Fruit fly (Drosophila melanogaster) whole organism, embryonic: Measurements from ENCODE around the gene TwdlQ.

Source experiments
- Bgb ChIP-seq: fragments of 200-800 bp; sonication (Bioruptor generic); IDR thresholded peaks from 2 replicates; pipeline ENCODE4 v1.3.6; 2022; ENCODE audit warnings: missing biosample characterization, missing genetic modification characterization; ENCODE audit not compliant: partially characterized antibody
- CG11456 ChIP-seq: fragments of 200-800 bp; sonication (Bioruptor generic); IDR thresholded peaks from 3 replicates; pipeline ENCODE4 v1.3.6; 2022; ENCODE audit warnings: missing biosample characterization, missing genetic modification characterization
- CG11504 ChIP-seq: fragments of 200-800 bp; sonication (Bioruptor generic); optimal IDR thresholded peaks from 3 replicates; lab custom pipeline; 2019; ENCODE audit warnings: missing biosample characterization, mild to moderate bottlenecking, missing genetic modification characterization, moderate library complexity
- CG11560 ChIP-seq: fragments of 200-800 bp; sonication (Bioruptor generic); IDR thresholded peaks from 3 replicates; pipeline ENCODE4 v1.3.6; 2022; ENCODE audit warnings: missing biosample characterization, missing genetic modification characterization
- CG12769 ChIP-seq: fragments of 200-800 bp; sonication (Bioruptor generic); optimal IDR thresholded peaks from 2 replicates; lab custom pipeline; 2019; ENCODE audit warnings: missing biosample characterization, mild to moderate bottlenecking, missing genetic modification characterization, moderate library complexity
- CG14667 ChIP-seq: fragments of 200-800 bp; sonication (Bioruptor generic); IDR thresholded peaks from 2 replicates; pipeline ENCODE4 v1.3.6; 2022; ENCODE audit warnings: missing biosample characterization, missing genetic modification characterization
- CG15514 ChIP-seq: fragments of 200-800 bp; sonication (Bioruptor generic); optimal IDR thresholded peaks from 3 replicates; lab custom pipeline; 2017; ENCODE audit warnings: missing biosample characterization, missing genetic modification characterization, mild to moderate bottlenecking, moderate library complexity, missing genetic modification reagents
- CG18011 ChIP-seq: fragments of 200-800 bp; sonication (Bioruptor generic); optimal IDR thresholded peaks from 2 replicates; lab custom pipeline; 2017; ENCODE audit warnings: missing biosample characterization, missing genetic modification characterization, mild to moderate bottlenecking, moderate library complexity, missing genotype
- CG2120 ChIP-seq: fragments of 200-800 bp; sonication (Bioruptor generic); optimal IDR thresholded peaks from 3 replicates; lab custom pipeline; 2016; ENCODE audit warnings: missing biosample characterization, missing genetic modification characterization
- CG2875 ChIP-seq: fragments of 200-800 bp; sonication (Bioruptor generic); optimal IDR thresholded peaks from 2 replicates; lab custom pipeline; 2017; ENCODE audit warnings: missing biosample characterization, mild to moderate bottlenecking, missing genetic modification characterization, missing genetic modification reagents
- CG30020 ChIP-seq: fragments of 200-800 bp; optimal IDR thresholded peaks from 2 replicates; lab custom pipeline; 2019; ENCODE audit warnings: missing biosample characterization, mild to moderate bottlenecking, missing genetic modification characterization, moderate library complexity
- CG4360 ChIP-seq: fragments of 200-800 bp; sonication (Bioruptor generic); IDR thresholded peaks from 2 replicates; pipeline ENCODE4 v1.3.6; 2022; ENCODE audit warnings: missing biosample characterization, missing genetic modification characterization
- CG5180 ChIP-seq: fragments of 200-800 bp; sonication (Bioruptor generic); optimal IDR thresholded peaks from 3 replicates; lab custom pipeline; 2017; ENCODE audit warnings: missing biosample characterization, missing genetic modification characterization, mild to moderate bottlenecking, moderate library complexity, missing genetic modification reagents
- CG6813 ChIP-seq: fragments of 200-800 bp; sonication (Bioruptor generic); optimal IDR thresholded peaks from 2 replicates; lab custom pipeline; 2017; ENCODE audit warnings: missing biosample characterization, missing genetic modification characterization, mild to moderate bottlenecking, moderate library complexity, missing genetic modification reagents
- CG6854 ChIP-seq: fragments of 200-800 bp; sonication (Bioruptor generic); optimal IDR thresholded peaks from 3 replicates; lab custom pipeline; 2017; ENCODE audit warnings: missing biosample characterization, mild to moderate bottlenecking, missing genetic modification characterization
- CG7839 ChIP-seq: fragments of 200-800 bp; sonication (Bioruptor generic); optimal IDR thresholded peaks from 3 replicates; lab custom pipeline; 2018; ENCODE audit warnings: missing biosample characterization, mild to moderate bottlenecking, missing genetic modification characterization, moderate library complexity
- CG8478 ChIP-seq: fragments of >200 bp; optimal IDR thresholded peaks from 2 replicates; lab custom pipeline; 2018
- CG9727 ChIP-seq: fragments of 200-800 bp; sonication (Bioruptor generic); optimal IDR thresholded peaks from 3 replicates; lab custom pipeline; 2017; ENCODE audit warnings: missing biosample characterization, mild to moderate bottlenecking, missing genetic modification characterization
- D19A ChIP-seq: fragments of 200-800 bp; optimal IDR thresholded peaks from 3 replicates; lab custom pipeline; 2019; ENCODE audit warnings: missing biosample characterization, mild to moderate bottlenecking, missing genetic modification characterization, moderate library complexity
- Dfd ChIP-seq, 2 experiments: fragments of >200 bp; optimal IDR thresholded peaks; 2 replicates each; lab custom pipeline; 2017; ENCODE audit warnings: missing biosample characterization in 2 of 2, missing genetic modification characterization in 2 of 2
- Dll ChIP-seq: fragments of 200-800 bp; sonication (Bioruptor generic); IDR thresholded peaks from 4 replicates; pipeline ENCODE4 v1.3.6; 2022; ENCODE audit warnings: missing biosample characterization, missing genetic modification characterization; ENCODE audit not compliant: partially characterized antibody
- E2f1 ChIP-seq: fragments of 200-800 bp; sonication (Bioruptor generic); IDR thresholded peaks from 2 replicates; pipeline ENCODE4 v1.3.6; 2022; ENCODE audit warnings: missing biosample characterization, missing genetic modification characterization
- Hey ChIP-seq: fragments of 200-800 bp; sonication (Bioruptor generic); optimal IDR thresholded peaks from 3 replicates; lab custom pipeline; 2018; ENCODE audit warnings: missing biosample characterization, mild to moderate bottlenecking, missing genetic modification characterization
- MBD-R2 ChIP-seq: fragments of 200-800 bp; sonication (Bioruptor generic); IDR thresholded peaks from 2 replicates; pipeline ENCODE4 v1.3.6; 2022; ENCODE audit warnings: missing biosample characterization, missing genetic modification characterization
- MESR4 ChIP-seq: fragments of 200-800 bp; sonication (Bioruptor generic); optimal IDR thresholded peaks from 2 replicates; lab custom pipeline; 2018; ENCODE audit warnings: missing biosample characterization, mild to moderate bottlenecking, missing genetic modification characterization, moderate library complexity
- Mad ChIP-seq: fragments of 200-800 bp; sonication (Bioruptor generic); optimal IDR thresholded peaks from 2 replicates; lab custom pipeline; 2016; ENCODE audit warnings: missing biosample characterization, missing genetic modification characterization
- NFAT ChIP-seq: fragments of 200-800 bp; sonication (Bioruptor generic); IDR thresholded peaks from 2 replicates; pipeline ENCODE4 v1.3.6; 2022; ENCODE audit warnings: missing biosample characterization, missing genetic modification characterization
- Nf-YB ChIP-seq: fragments of 200-800 bp; sonication (Bioruptor generic); optimal IDR thresholded peaks from 3 replicates; lab custom pipeline; 2019; ENCODE audit warnings: missing biosample characterization, mild to moderate bottlenecking, missing genetic modification characterization, moderate library complexity
- Ptx1 ChIP-seq: fragments of 200-800 bp; sonication (Bioruptor generic); IDR thresholded peaks from 2 replicates; pipeline ENCODE4 v1.3.6; 2022; ENCODE audit warnings: missing biosample characterization, missing genetic modification characterization
- Ravus ChIP-seq: fragments of 200-800 bp; sonication (Bioruptor generic); IDR thresholded peaks from 2 replicates; pipeline ENCODE4 v1.3.6; 2022; ENCODE audit warnings: missing biosample characterization, missing genetic modification characterization
- Rx ChIP-seq: fragments of 200-800 bp; sonication (Bioruptor generic); IDR thresholded peaks from 2 replicates; pipeline ENCODE4 v1.3.6; 2022; ENCODE audit warnings: missing biosample characterization, missing genetic modification characterization
- ara ChIP-seq: fragments of 200-800 bp; sonication (Bioruptor generic); IDR thresholded peaks from 2 replicates; pipeline ENCODE4 v1.3.6; 2022; ENCODE audit warnings: missing biosample characterization, missing genetic modification characterization
- btn ChIP-seq: fragments of 200-800 bp; sonication (Bioruptor generic); optimal IDR thresholded peaks from 2 replicates; lab custom pipeline; 2016; ENCODE audit warnings: missing biosample characterization, missing genetic modification characterization
- chif ChIP-seq, 2 experiments: fragments of 200-800 bp; sonication (Bioruptor generic); optimal IDR thresholded peaks; 3 replicates each; lab custom pipeline; 2016; ENCODE audit warnings: missing biosample characterization in 2 of 2, missing genetic modification characterization in 2 of 2
- crc ChIP-seq: fragments of 200-800 bp; sonication (Bioruptor generic); optimal IDR thresholded peaks from 2 replicates; lab custom pipeline; 2016; ENCODE audit warnings: missing biosample characterization, missing genetic modification characterization
- danr ChIP-seq: fragments of 200-800 bp; sonication (Bioruptor generic); IDR thresholded peaks from 2 replicates; pipeline ENCODE4 v1.3.6; 2022; ENCODE audit warnings: missing biosample characterization, missing genetic modification characterization
- ems ChIP-seq: fragments of 200-800 bp; sonication (Bioruptor generic); optimal IDR thresholded peaks from 3 replicates; lab custom pipeline; 2016; ENCODE audit warnings: missing biosample characterization, missing genetic modification characterization
- gem ChIP-seq: fragments of 200-800 bp; sonication (Bioruptor generic); optimal IDR thresholded peaks from 2 replicates; lab custom pipeline; 2019; ENCODE audit warnings: missing biosample characterization, mild to moderate bottlenecking, missing genetic modification characterization, moderate library complexity
- hbn ChIP-seq: fragments of 200-800 bp; sonication (Bioruptor generic); IDR thresholded peaks from 2 replicates; pipeline ENCODE4 v1.3.6; 2022; ENCODE audit warnings: missing biosample characterization, missing genetic modification characterization; ENCODE audit not compliant: partially characterized antibody
- insv ChIP-seq, 2 experiments: fragments of 200-800 bp; sonication (Bioruptor generic); optimal IDR thresholded peaks; 3 replicates each; lab custom pipeline; 2016 to 2018; ENCODE audit warnings: missing biosample characterization in 2 of 2, missing genetic modification characterization in 2 of 2
- nerfin-1 ChIP-seq: fragments of 200-800 bp; sonication (Bioruptor generic); optimal IDR thresholded peaks from 3 replicates; lab custom pipeline; 2019; ENCODE audit warnings: missing biosample characterization, mild to moderate bottlenecking, missing genetic modification characterization, moderate library complexity
- oc ChIP-seq: fragments of 200-800 bp; sonication (Bioruptor generic); optimal IDR thresholded peaks from 2 replicates; lab custom pipeline; 2018; ENCODE audit warnings: missing biosample characterization, mild to moderate bottlenecking, missing genetic modification characterization, moderate library complexity
- salm ChIP-seq: fragments of 200-800 bp; sonication (Bioruptor generic); optimal IDR thresholded peaks from 2 replicates; lab custom pipeline; 2018; ENCODE audit warnings: missing biosample characterization, mild to moderate bottlenecking, missing genetic modification characterization
- shn ChIP-seq: fragments of 200-800 bp; sonication (Bioruptor generic); optimal IDR thresholded peaks from 3 replicates; lab custom pipeline; 2016; ENCODE audit warnings: missing biosample characterization, missing genetic modification characterization
- slou ChIP-seq: fragments of 200-800 bp; sonication (Bioruptor generic); optimal IDR thresholded peaks from 3 replicates; lab custom pipeline; 2016; ENCODE audit warnings: missing biosample characterization, missing genetic modification characterization
- sna ChIP-seq: fragments of 200-800 bp; sonication (Bioruptor generic); IDR thresholded peaks from 2 replicates; pipeline ENCODE4 v1.3.6; 2022; ENCODE audit warnings: missing biosample characterization, missing genetic modification characterization; ENCODE audit not compliant: partially characterized antibody
- ssp ChIP-seq: fragments of 200-800 bp; sonication (Bioruptor generic); IDR thresholded peaks from 2 replicates; pipeline ENCODE4 v1.3.6; 2022; ENCODE audit warnings: missing biosample characterization, missing genetic modification characterization
- unpg ChIP-seq: fragments of 200-800 bp; sonication (Bioruptor generic); optimal IDR thresholded peaks from 3 replicates; lab custom pipeline; 2018; ENCODE audit warnings: missing biosample characterization, mild to moderate bottlenecking, missing genetic modification characterization, moderate library complexity
- vnd ChIP-seq: fragments of 200-800 bp; sonication (Bioruptor generic); IDR thresholded peaks from 3 replicates; pipeline ENCODE4 v1.3.6; 2022; ENCODE audit warnings: missing biosample characterization, missing genetic modification characterization; ENCODE audit not compliant: partially characterized antibody
- yki ChIP-seq: fragments of >200 bp; optimal IDR thresholded peaks from 3 replicates; lab custom pipeline; 2018
- z ChIP-seq: fragments of 200-800 bp; sonication (Bioruptor generic); IDR thresholded peaks from 3 replicates; pipeline ENCODE4 v1.3.6; 2022; ENCODE audit warnings: missing biosample characterization, missing genetic modification characterization
- zen2 ChIP-seq: fragments of 200-800 bp; sonication (Bioruptor generic); IDR thresholded peaks from 3 replicates; pipeline ENCODE4 v1.3.6; 2022; ENCODE audit warnings: missing biosample characterization, missing genetic modification characterization; ENCODE audit not compliant: partially characterized antibody

The TwdlQ gene

dm6 chr3R:26717295-26717694, 23.9 kb upstream of the TwdlQ start, which contains the start of gene CG6425 (continued):
- no peak for TF ChIP-seq Mad (GFP tag; lab: Kevin White, UChicago)
- TF ChIP-seq zen2 (GFP tag; lab: Robert Waterston, UW) = no peak
- no peak for TF ChIP-seq CG6813
- no peak for TF ChIP-seq Hey
- no peak for TF ChIP-seq oc
- TF ChIP-seq ssp (GFP tag; lab: Robert Waterston, UW) = peak; percentile 97
- no peak for TF ChIP-seq btn (GFP tag; lab: Kevin White, UChicago)
- no peak for TF ChIP-seq CG18011 (GFP tag; lab: Kevin White, UChicago)
- no peak for TF ChIP-seq D19A (tag; lab: Kevin White, UChicago)
- no peak for TF ChIP-seq Rx (GFP tag; lab: Robert Waterston, UW)
- no peak for TF ChIP-seq CG4360 (GFP tag; lab: Robert Waterston, UW)
- no peak for TF ChIP-seq Bgb
- TF ChIP-seq gem (tag; lab: Kevin White, UChicago) = no peak
- TF ChIP-seq CG6854 (GFP tag; lab: Kevin White, UChicago) = no peak
- TF ChIP-seq Nf-YB (GFP tag; lab: Kevin White, UChicago) = no peak
- TF ChIP-seq unpg = peak; percentile 15
- no peak for TF ChIP-seq CG9727 (GFP tag; lab: Kevin White, UChicago)
- no peak for TF ChIP-seq slou (GFP tag; lab: Kevin White, UChicago)
- no peak for TF ChIP-seq CG5180 (GFP tag; lab: Kevin White, UChicago)
- no peak for TF ChIP-seq shn (GFP tag; lab: Kevin White, UChicago)
- TF ChIP-seq salm = no peak
- TF ChIP-seq MBD-R2 (GFP tag; lab: Robert Waterston, UW) = peak; percentile 64
- TF ChIP-seq CG11560 = no peak
- no peak for TF ChIP-seq ara
- no peak for TF ChIP-seq z (GFP tag; lab: Robert Waterston, UW)
- no peak for TF ChIP-seq ems (GFP tag; lab: Kevin White, UChicago)
- peak; percentile 15 for TF ChIP-seq CG7839 (tag; lab: Kevin White, UChicago)
- no peak for TF ChIP-seq chif (GFP tag; optimal IDR thresholded peaks at IDR 0.05; lab: Kevin White, UChicago)
- TF ChIP-seq danr = no peak
- peak; percentile 27; the same call in 1 of the 2 replicates for TF ChIP-seq Ptx1 (GFP tag; lab: Robert Waterston, UW)
- TF ChIP-seq CG11504 (tag; lab: Kevin White, UChicago) = no peak
- no peak for TF ChIP-seq CG8478 (lab: Kevin White, UChicago)
- no peak for TF ChIP-seq E2f1 (GFP tag; lab: Robert Waterston, UW)
- TF ChIP-seq nerfin-1 (tag; lab: Kevin White, UChicago) = peak; percentile 15
- no peak for TF ChIP-seq CG2875 (GFP tag; lab: Kevin White, UChicago)
- TF ChIP-seq CG15514 (GFP tag; lab: Kevin White, UChicago) = peak; percentile 13
- no peak for TF ChIP-seq vnd (GFP tag; lab: Robert Waterston, UW)
- TF ChIP-seq Dfd (GFP tag; optimal IDR thresholded peaks at IDR 0.05; lab: Kevin White, UChicago) = peak in 1 of 2 experiments; percentile 51
- no peak for TF ChIP-seq insv (GFP tag; optimal IDR thresholded peaks at IDR 0.05; lab: Kevin White, UChicago)
- TF ChIP-seq MESR4 (GFP tag; lab: Kevin White, UChicago) = no peak
- no peak for TF ChIP-seq yki
- TF ChIP-seq sna = no peak
- no peak for TF ChIP-seq Dll (GFP tag; lab: Robert Waterston, UW)
- peak; percentile 89 for TF ChIP-seq CG30020 (tag; lab: Kevin White, UChicago)
- TF ChIP-seq crc (GFP tag; lab: Kevin White, UChicago) = no peak
- TF ChIP-seq CG12769 (tag; lab: Kevin White, UChicago) = no peak
- no peak for TF ChIP-seq hbn (GFP tag; lab: Robert Waterston, UW)
- no peak for TF ChIP-seq CG11456 (GFP tag; lab: Robert Waterston, UW)
- TF ChIP-seq CG2120 = peak; percentile 33
- TF ChIP-seq CG14667 (GFP tag; lab: Robert Waterston, UW) = no peak
- no peak for TF ChIP-seq Ravus (GFP tag; lab: Robert Waterston, UW)
- no peak for TF ChIP-seq NFAT (GFP tag; lab: Robert Waterston, UW)
